Worm (Caenorhabditis elegans): ENCODE data around the gene W02A2.5.
A peak's percentile ranks its signal among the peaks of the same experiment; 100 is the strongest.

Gene W02A2.5

DNA sequence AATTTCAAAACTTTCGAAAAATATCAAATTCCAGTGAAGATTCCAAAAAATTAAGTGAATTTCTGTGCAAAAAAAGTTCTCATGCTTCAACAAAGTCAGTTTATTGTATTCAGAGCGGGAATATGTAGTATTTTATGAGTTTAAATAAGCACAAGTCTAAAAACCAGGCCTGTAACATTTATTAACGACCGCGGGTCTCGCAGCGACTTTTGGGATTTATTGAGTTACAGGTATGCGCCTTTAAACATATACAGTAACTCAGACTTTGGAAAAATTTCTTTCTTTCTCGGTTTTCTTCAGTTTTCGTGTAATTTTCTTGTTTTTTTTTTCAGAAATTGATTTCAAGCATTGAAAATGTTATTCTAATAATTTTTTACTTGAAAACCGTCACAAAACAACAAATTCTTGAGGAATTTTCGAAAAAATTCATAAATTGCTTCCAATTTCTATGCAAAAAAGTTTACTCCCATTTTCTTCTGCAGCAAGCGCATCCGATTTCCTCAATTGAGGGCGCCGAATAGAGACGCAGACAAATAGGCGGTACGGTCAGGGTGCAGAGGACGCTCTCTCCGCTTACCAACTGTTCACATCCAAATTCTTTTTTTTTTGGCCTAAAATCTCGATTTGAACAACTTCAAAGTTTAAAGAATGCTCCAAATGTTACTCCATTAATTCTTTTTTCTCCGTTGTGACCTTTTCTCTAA lies 31.2 kb upstream of the W02A2.5 start (continued):
- TF ChIP-seq lin-14 (GFP tag; optimal IDR thresholded peaks at IDR 0.05): no peak
- TF ChIP-seq zip-4 (GFP tag; optimal IDR thresholded peaks at IDR 0.05): no peak
- no peak for TF ChIP-seq hlh-4 (tag; optimal IDR thresholded peaks at IDR 0.05)
- TF ChIP-seq lin-39 (tag; optimal IDR thresholded peaks at IDR 0.05): no peak
- no peak for TF ChIP-seq ztf-4 (tag; optimal IDR thresholded peaks at IDR 0.05)
- no peak for TF ChIP-seq isw-1 (GFP tag; IDR thresholded peaks at IDR 0.05)
- no peak for TF ChIP-seq tlp-1 (tag; optimal IDR thresholded peaks at IDR 0.05)
- TF ChIP-seq efl-1 (optimal IDR thresholded peaks at IDR 0.05): peak; percentile 0 to 7
- TF ChIP-seq efl-1 (GFP tag; optimal IDR thresholded peaks at IDR 0.05 in 1 of 2): no peak

DNA sequence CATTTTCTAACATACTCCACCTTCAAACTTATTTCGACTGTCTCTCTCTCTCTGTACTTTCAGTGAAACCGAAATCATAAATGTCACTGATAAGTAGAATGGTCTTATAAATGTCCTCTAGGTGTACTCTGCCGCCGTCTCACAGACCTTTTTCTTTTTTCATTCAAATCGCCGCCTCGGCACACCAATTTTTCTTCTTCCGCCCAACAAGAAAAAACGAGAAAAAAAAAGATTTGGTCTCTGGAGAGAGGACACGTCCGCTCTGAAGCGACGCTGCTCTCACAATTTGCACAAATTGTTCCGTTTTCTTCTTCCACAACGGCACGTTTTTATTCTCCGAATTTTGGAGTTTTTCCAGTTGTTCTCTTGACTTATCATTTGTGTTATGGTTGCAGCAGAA lies 29.5 kb upstream of the W02A2.5 start:
- TF ChIP-seq nhr-47 (tag; optimal IDR thresholded peaks at IDR 0.05): no peak
- TF ChIP-seq vab-15 (tag; optimal IDR thresholded peaks at IDR 0.05): no peak
- TF ChIP-seq lin-14 (GFP tag; optimal IDR thresholded peaks at IDR 0.05): peak; percentile 78

DNA sequence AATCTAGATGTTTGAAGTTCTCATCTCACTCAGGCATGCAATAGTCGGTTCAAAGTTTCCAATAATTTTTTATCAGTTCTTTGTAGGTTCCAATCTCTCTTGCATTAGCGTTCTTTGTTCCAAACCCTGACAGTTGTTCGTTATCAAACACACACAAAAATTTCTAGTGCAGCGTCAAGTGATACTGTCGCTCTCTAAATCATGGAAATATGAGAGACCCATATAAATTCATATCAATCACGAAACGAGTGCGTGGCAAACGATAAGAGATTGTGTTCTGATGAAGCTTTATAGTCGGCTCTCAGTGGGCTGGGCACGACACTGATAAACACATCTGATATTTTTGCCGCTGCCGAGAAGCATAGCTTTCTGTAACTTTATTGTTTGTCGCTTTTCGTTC lies 28.5 kb upstream of the W02A2.5 start:
- no peak for TF ChIP-seq unc-130 (tag; optimal IDR thresholded peaks at IDR 0.05)
- TF ChIP-seq pqm-1 (tag; optimal IDR thresholded peaks at IDR 0.05): peak; percentile 1
- no peak for TF ChIP-seq zag-1 (tag; optimal IDR thresholded peaks at IDR 0.05)
- TF ChIP-seq lin-35 (GFP tag; optimal IDR thresholded peaks at IDR 0.05): peak in 1 of 2 experiments; percentile 6
- no peak for TF ChIP-seq hpl-2 (GFP tag; optimal IDR thresholded peaks at IDR 0.05)
- TF ChIP-seq efl-1 (optimal IDR thresholded peaks at IDR 0.05): no peak
- peak in 1 of 2 experiments; percentile 3 for TF ChIP-seq efl-1 (GFP tag; optimal IDR thresholded peaks at IDR 0.05 in 1 of 2)
- no peak for TF ChIP-seq nhr-76 (tag; optimal IDR thresholded peaks at IDR 0.05)
- TF ChIP-seq nhr-71 (tag; optimal IDR thresholded peaks at IDR 0.05): peak; percentile 26
- no peak for TF ChIP-seq ztf-11 (tag; optimal IDR thresholded peaks at IDR 0.05)
- TF ChIP-seq unc-30 (tag; optimal IDR thresholded peaks at IDR 0.05): no peak
- no peak for TF ChIP-seq nhr-28 (tag; optimal IDR thresholded peaks at IDR 0.05)
- peak; percentile 95 for TF ChIP-seq elt-2 (tag; optimal IDR thresholded peaks at IDR 0.05)
- TF ChIP-seq nhr-85 (tag): peak; percentile 40
- TF ChIP-seq lin-14 (GFP tag; optimal IDR thresholded peaks at IDR 0.05): peak; percentile 3

DNA sequence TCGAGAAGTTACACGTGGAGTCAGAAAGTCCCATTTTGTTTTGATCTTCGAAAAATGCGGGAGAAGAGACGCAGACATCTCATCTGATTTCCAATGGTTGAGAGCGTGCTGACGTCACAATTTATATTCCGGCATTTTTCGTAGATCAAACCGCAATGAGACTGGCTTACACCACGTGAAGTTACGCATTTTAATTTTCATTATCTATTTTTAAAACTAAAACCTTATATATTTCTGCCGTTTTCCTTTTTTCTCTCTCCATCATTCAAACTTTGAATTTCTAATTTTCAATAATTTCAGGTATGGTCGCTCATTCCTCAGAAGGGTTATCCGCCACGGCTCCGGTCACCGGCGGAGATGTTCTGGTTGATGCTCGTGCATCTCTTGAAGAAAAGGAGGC lies 27.3 kb upstream of the W02A2.5 start, which contains the start of gene fat-1:
Gene fat-1 (plus strand): TSS at position 301 of the 400 bp plus-strand sequence.
- TF ChIP-seq irx-1 (tag; optimal IDR thresholded peaks at IDR 0.05): no peak
- no peak for TF ChIP-seq pax-3 (tag; optimal IDR thresholded peaks at IDR 0.05)
- no peak for TF ChIP-seq C16A3.4 (tag; optimal IDR thresholded peaks at IDR 0.05)
- no peak for TF ChIP-seq C34B4.2 (tag; optimal IDR thresholded peaks at IDR 0.05)
- TF ChIP-seq ztf-4 (tag; optimal IDR thresholded peaks at IDR 0.05): no peak
- no peak for TF ChIP-seq unc-30 (tag; optimal IDR thresholded peaks at IDR 0.05)
- TF ChIP-seq lin-13 (GFP tag; optimal IDR thresholded peaks at IDR 0.05): no peak
- TF ChIP-seq fkh-8 (tag; optimal IDR thresholded peaks at IDR 0.05): no peak
- no peak for TF ChIP-seq unc-130 (tag; optimal IDR thresholded peaks at IDR 0.05)
- no peak for TF ChIP-seq elt-2 (tag; optimal IDR thresholded peaks at IDR 0.05)
- no peak for TF ChIP-seq nhr-77 (tag; optimal IDR thresholded peaks at IDR 0.05)
- TF ChIP-seq egl-27 (tag; optimal IDR thresholded peaks at IDR 0.05): no peak
- TF ChIP-seq unc-62 (GFP tag; optimal IDR thresholded peaks at IDR 0.05): no peak
- no peak for TF ChIP-seq ztf-11 (tag; optimal IDR thresholded peaks at IDR 0.05)
- TF ChIP-seq efl-1 (optimal IDR thresholded peaks at IDR 0.05): no peak
- no peak for TF ChIP-seq efl-1 (GFP tag; optimal IDR thresholded peaks at IDR 0.05 in 1 of 2)
- TF ChIP-seq nhr-11 (tag; optimal IDR thresholded peaks at IDR 0.05): no peak

DNA sequence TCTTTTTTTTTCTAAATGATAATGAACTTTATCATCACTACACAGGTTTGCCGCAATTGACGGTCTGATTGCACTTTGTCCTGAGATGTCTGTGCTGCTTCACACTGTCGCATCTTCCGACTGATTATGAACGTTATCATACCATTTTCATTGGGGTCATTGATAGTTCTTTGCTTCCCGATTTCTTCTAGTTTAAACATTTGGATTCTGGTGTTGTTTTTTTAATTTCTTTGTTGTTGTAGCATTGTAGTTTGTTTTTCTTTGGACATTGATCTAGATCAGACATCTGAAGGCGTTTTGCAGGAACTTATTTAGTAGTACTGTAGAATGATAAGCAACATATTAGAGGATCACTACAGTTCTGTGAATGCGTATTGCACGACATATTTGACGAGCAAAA lies 23.9 kb upstream of the W02A2.5 start:
- TF ChIP-seq pax-3 (tag; optimal IDR thresholded peaks at IDR 0.05): no peak
- peak; percentile 34 for TF ChIP-seq lin-14 (GFP tag; optimal IDR thresholded peaks at IDR 0.05)
- TF ChIP-seq nhr-71 (tag; optimal IDR thresholded peaks at IDR 0.05): peak; percentile 67
- TF ChIP-seq snu-23 (GFP tag; optimal IDR thresholded peaks at IDR 0.05): peak; percentile 47
- TF ChIP-seq ama-1 (optimal IDR thresholded peaks at IDR 0.05): no peak
- no peak for TF ChIP-seq lin-39 (tag; optimal IDR thresholded peaks at IDR 0.05)
- TF ChIP-seq nhr-90 (tag; optimal IDR thresholded peaks at IDR 0.05; ENCODE audit: poor library complexity): peak; percentile 58
- TF ChIP-seq egl-13 (tag; optimal IDR thresholded peaks at IDR 0.05): no peak
- TF ChIP-seq aly-2 (tag; optimal IDR thresholded peaks at IDR 0.05): no peak
- TF ChIP-seq ets-5 (GFP tag; IDR thresholded peaks at IDR 0.05): no peak
- peak; percentile 3 for TF ChIP-seq tbx-2 (tag; optimal IDR thresholded peaks at IDR 0.05)
- no peak for TF ChIP-seq hlh-4 (tag; optimal IDR thresholded peaks at IDR 0.05)
- no peak for TF ChIP-seq rnt-1 (tag; optimal IDR thresholded peaks at IDR 0.05)
- no peak for TF ChIP-seq lin-13 (GFP tag; optimal IDR thresholded peaks at IDR 0.05)
- TF ChIP-seq F16B12.6 (tag; optimal IDR thresholded peaks at IDR 0.05): no peak
- TF ChIP-seq fos-1 (tag; optimal IDR thresholded peaks at IDR 0.05): peak; percentile 20
- peak; percentile 36 for TF ChIP-seq blmp-1 (tag; optimal IDR thresholded peaks at IDR 0.05)
- no peak for TF ChIP-seq dpl-1 (GFP tag; optimal IDR thresholded peaks at IDR 0.05)
